Worm (Caenorhabditis elegans): ENCODE measurements around the gene fbxa-222.

ce11 chrX:88905-89304 lies 28.3 kb upstream of the fbxa-222 start:
- no peak for TF ChIP-seq ama-1 (optimal IDR thresholded peaks at IDR 0.05)
- no peak for TF ChIP-seq R02D3.7 (tag; optimal IDR thresholded peaks at IDR 0.05)
- TF ChIP-seq zag-1 (tag; optimal IDR thresholded peaks at IDR 0.05) = no peak
- no peak for TF ChIP-seq elt-1 (tag; optimal IDR thresholded peaks at IDR 0.05)
- no peak for TF ChIP-seq nhr-237 (tag; optimal IDR thresholded peaks at IDR 0.05)
- TF ChIP-seq blmp-1 (tag; optimal IDR thresholded peaks at IDR 0.05; ENCODE audit: insufficient read depth) = no peak
- no peak for TF ChIP-seq unc-62 (GFP tag; optimal IDR thresholded peaks at IDR 0.05)
- no peak for TF ChIP-seq fos-1 (tag; optimal IDR thresholded peaks at IDR 0.05)
